Fruit fly (Drosophila melanogaster) whole organism, embryonic: ENCODE results near the gene Dsp1.

ENCODE experiments used
- Adf1 ChIP-seq: fragments of 200-800 bp; sonication (Bioruptor generic); IDR thresholded peaks from 2 replicates; pipeline ENCODE4 v1.3.6; 2022; ENCODE audit warnings: missing biosample characterization, missing genetic modification characterization
- Bdp1 ChIP-seq: fragments of 200-800 bp; sonication (Bioruptor generic); optimal IDR thresholded peaks from 3 replicates; lab custom pipeline; 2016; ENCODE audit warnings: missing biosample characterization, missing genetic modification characterization
- CG1024 ChIP-seq: fragments of 200-800 bp; sonication (Bioruptor generic); IDR thresholded peaks from 2 replicates; pipeline ENCODE4 v1.3.6; 2022; ENCODE audit warnings: missing biosample characterization, missing genetic modification characterization
- CG10366 ChIP-seq: fragments of 200-800 bp; sonication (Bioruptor generic); IDR thresholded peaks from 2 replicates; pipeline ENCODE4 v1.3.6; 2022; ENCODE audit warnings: missing biosample characterization, missing genetic modification characterization
- CG10979 ChIP-seq: fragments of 200-800 bp; sonication (Bioruptor generic); optimal IDR thresholded peaks from 2 replicates; lab custom pipeline; 2018; ENCODE audit warnings: missing biosample characterization, mild to moderate bottlenecking, missing genetic modification characterization, moderate library complexity
- CG11723 ChIP-seq: fragments of 200-800 bp; sonication (Bioruptor generic); optimal IDR thresholded peaks from 2 replicates; lab custom pipeline; 2017; ENCODE audit warnings: missing biosample characterization, mild to moderate bottlenecking, missing genetic modification characterization
- CG12299 ChIP-seq: fragments of 200-800 bp; sonication (Bioruptor generic); optimal IDR thresholded peaks from 2 replicates; lab custom pipeline; 2018; ENCODE audit warnings: missing biosample characterization, mild to moderate bottlenecking, missing genetic modification characterization
- CG1233 ChIP-seq: fragments of 200-800 bp; sonication (Bioruptor generic); optimal IDR thresholded peaks from 4 replicates; lab custom pipeline; 2018; ENCODE audit warnings: missing biosample characterization, mild to moderate bottlenecking, missing genetic modification characterization
- CG12391 ChIP-seq: fragments of 200-800 bp; sonication (Bioruptor generic); optimal IDR thresholded peaks from 3 replicates; lab custom pipeline; 2018; ENCODE audit warnings: missing biosample characterization, mild to moderate bottlenecking, missing genetic modification characterization, moderate library complexity
- CG12659 ChIP-seq: fragments of 200-800 bp; sonication (Bioruptor generic); optimal IDR thresholded peaks from 3 replicates; lab custom pipeline; 2017; ENCODE audit warnings: mild to moderate bottlenecking, missing biosample characterization, missing genetic modification reagents, missing genetic modification characterization
- CG12744 ChIP-seq: fragments of 200-800 bp; sonication (Bioruptor generic); optimal IDR thresholded peaks from 2 replicates; lab custom pipeline; 2016; ENCODE audit warnings: missing biosample characterization, missing genetic modification characterization
- CG14965 ChIP-seq: fragments of 200-800 bp; sonication (Bioruptor generic); optimal IDR thresholded peaks from 2 replicates; lab custom pipeline; 2016; ENCODE audit warnings: missing biosample characterization, missing genetic modification characterization, borderline replicate concordance
- CG1602 ChIP-seq: fragments of 200-800 bp; sonication (Bioruptor generic); optimal IDR thresholded peaks from 3 replicates; lab custom pipeline; 2016; ENCODE audit warnings: missing biosample characterization, missing genetic modification characterization
- CG17328 ChIP-seq: fragments of 200-800 bp; sonication (Bioruptor generic); IDR thresholded peaks from 2 replicates; pipeline ENCODE4 v1.3.6; 2022; ENCODE audit warnings: missing biosample characterization, missing genetic modification characterization
- CG1792 ChIP-seq: fragments of 200-800 bp; sonication (Bioruptor generic); optimal IDR thresholded peaks from 2 replicates; lab custom pipeline; 2016; ENCODE audit warnings: missing biosample characterization, missing genetic modification characterization
- CG18764 ChIP-seq: fragments of 200-800 bp; sonication (Bioruptor generic); optimal IDR thresholded peaks from 3 replicates; lab custom pipeline; 2016; ENCODE audit warnings: missing biosample characterization, missing genetic modification characterization
- CG2875 ChIP-seq: fragments of 200-800 bp; sonication (Bioruptor generic); optimal IDR thresholded peaks from 2 replicates; lab custom pipeline; 2017; ENCODE audit warnings: missing biosample characterization, mild to moderate bottlenecking, missing genetic modification characterization, missing genetic modification reagents
- CG2889 ChIP-seq: fragments of 200-800 bp; sonication (Bioruptor generic); IDR thresholded peaks from 3 replicates; pipeline ENCODE4 v1.3.6; 2022; ENCODE audit warnings: missing biosample characterization, missing genetic modification characterization
- CG3065 ChIP-seq: fragments of 200-800 bp; sonication (Bioruptor generic); optimal IDR thresholded peaks from 2 replicates; lab custom pipeline; 2016; ENCODE audit warnings: missing biosample characterization, missing genetic modification characterization
- CG34422 ChIP-seq: fragments of 200-800 bp; sonication (Bioruptor generic); IDR thresholded peaks from 3 replicates; pipeline ENCODE4 v1.3.6; 2022; ENCODE audit warnings: missing biosample characterization, missing genetic modification characterization
- CG42726 ChIP-seq: fragments of 200-800 bp; sonication (Bioruptor generic); IDR thresholded peaks from 2 replicates; pipeline ENCODE4 v1.3.6; 2022; ENCODE audit warnings: missing biosample characterization, missing genetic modification characterization; ENCODE audit not compliant: partially characterized antibody
- CG6813 ChIP-seq: fragments of 200-800 bp; sonication (Bioruptor generic); optimal IDR thresholded peaks from 2 replicates; lab custom pipeline; 2017; ENCODE audit warnings: missing biosample characterization, missing genetic modification characterization, mild to moderate bottlenecking, moderate library complexity, missing genetic modification reagents
- CG8388 ChIP-seq: fragments of 200-800 bp; sonication (Bioruptor generic); optimal IDR thresholded peaks from 2 replicates; lab custom pipeline; 2019; ENCODE audit warnings: missing biosample characterization, mild to moderate bottlenecking, missing genetic modification characterization, moderate library complexity
- CrebB ChIP-seq: fragments of 200-800 bp; sonication (Bioruptor generic); optimal IDR thresholded peaks from 3 replicates; lab custom pipeline; 2018; ENCODE audit warnings: missing biosample characterization, mild to moderate bottlenecking, missing genetic modification characterization
- D19B ChIP-seq: fragments of 200-800 bp; sonication (Bioruptor generic); optimal IDR thresholded peaks from 2 replicates; lab custom pipeline; 2017; ENCODE audit warnings: missing biosample characterization, mild to moderate bottlenecking, missing genetic modification characterization
- Elba2 ChIP-seq: fragments of 200-800 bp; sonication (Bioruptor generic); optimal IDR thresholded peaks from 3 replicates; lab custom pipeline; 2016; ENCODE audit warnings: missing biosample characterization, missing genetic modification characterization
- HHEX ChIP-seq: fragments of 200-800 bp; sonication (Bioruptor generic); optimal IDR thresholded peaks from 3 replicates; lab custom pipeline; 2017; ENCODE audit warnings: missing biosample characterization, mild to moderate bottlenecking, missing genetic modification characterization, missing genetic modification reagents
- HLH4C ChIP-seq: fragments of 200-800 bp; sonication (Bioruptor generic); IDR thresholded peaks from 3 replicates; pipeline ENCODE4 v1.3.6; 2022; ENCODE audit warnings: missing biosample characterization, missing genetic modification characterization; ENCODE audit not compliant: partially characterized antibody
- Jarid2 ChIP-seq: fragments of 200-800 bp; sonication (Bioruptor generic); optimal IDR thresholded peaks from 3 replicates; lab custom pipeline; 2017; ENCODE audit warnings: mild to moderate bottlenecking, missing biosample characterization, missing genetic modification reagents, missing genetic modification characterization
- Kr ChIP-seq: fragments of 200-800 bp; sonication (Bioruptor generic); optimal IDR thresholded peaks from 2 replicates; lab custom pipeline; 2017; ENCODE audit warnings: missing biosample characterization, mild to moderate bottlenecking, missing genetic modification characterization
- MESR4 ChIP-seq: fragments of 200-800 bp; sonication (Bioruptor generic); optimal IDR thresholded peaks from 2 replicates; lab custom pipeline; 2018; ENCODE audit warnings: missing biosample characterization, mild to moderate bottlenecking, missing genetic modification characterization, moderate library complexity
- Sox100B ChIP-seq: fragments of 200-800 bp; sonication (Bioruptor generic); optimal IDR thresholded peaks from 3 replicates; lab custom pipeline; 2018; ENCODE audit warnings: missing biosample characterization, mild to moderate bottlenecking, missing genetic modification characterization
- Sry-δ ChIP-seq: fragments of 200-800 bp; sonication (Bioruptor generic); optimal IDR thresholded peaks from 2 replicates; lab custom pipeline; 2016; ENCODE audit warnings: missing biosample characterization, missing genetic modification characterization
- TFAM ChIP-seq: fragments of 200-800 bp; sonication (Bioruptor generic); optimal IDR thresholded peaks from 2 replicates; lab custom pipeline; 2017; ENCODE audit warnings: missing biosample characterization, missing genetic modification characterization, inconsistent platforms
- ara ChIP-seq: fragments of 200-800 bp; sonication (Bioruptor generic); IDR thresholded peaks from 2 replicates; pipeline ENCODE4 v1.3.6; 2022; ENCODE audit warnings: missing biosample characterization, missing genetic modification characterization
- bcd ChIP-seq: fragments of 200-800 bp; sonication (Bioruptor generic); optimal IDR thresholded peaks from 2 replicates; lab custom pipeline; 2017; ENCODE audit warnings: missing biosample characterization, mild to moderate bottlenecking, missing genetic modification characterization
- bigmax ChIP-seq: fragments of 200-800 bp; sonication (Bioruptor generic); optimal IDR thresholded peaks from 2 replicates; lab custom pipeline; 2018; ENCODE audit warnings: missing biosample characterization, mild to moderate bottlenecking, missing genetic modification characterization
- dmrt99B ChIP-seq: fragments of 200-800 bp; sonication (Bioruptor generic); optimal IDR thresholded peaks from 2 replicates; lab custom pipeline; 2018; ENCODE audit warnings: missing biosample characterization, mild to moderate bottlenecking, missing genetic modification characterization, moderate library complexity
- eyg ChIP-seq: fragments of 200-800 bp; sonication (Bioruptor generic); optimal IDR thresholded peaks from 3 replicates; lab custom pipeline; 2016; ENCODE audit warnings: missing biosample characterization, missing genetic modification characterization
- gem ChIP-seq: fragments of 200-800 bp; sonication (Bioruptor generic); optimal IDR thresholded peaks from 2 replicates; lab custom pipeline; 2019; ENCODE audit warnings: missing biosample characterization, mild to moderate bottlenecking, missing genetic modification characterization, moderate library complexity
- gsb ChIP-seq: fragments of 200-800 bp; sonication (Bioruptor generic); IDR thresholded peaks from 2 replicates; pipeline ENCODE4 v1.3.6; 2022; ENCODE audit warnings: missing biosample characterization, missing genetic modification characterization
- lilli ChIP-seq: fragments of 200-800 bp; sonication (Bioruptor generic); optimal IDR thresholded peaks from 3 replicates; lab custom pipeline; 2016; ENCODE audit warnings: missing biosample characterization, missing genetic modification characterization
- nerfin-2 ChIP-seq: fragments of 200-800 bp; sonication (Bioruptor generic); IDR thresholded peaks from 2 replicates; pipeline ENCODE4 v1.3.6; 2022; ENCODE audit warnings: missing biosample characterization, missing genetic modification characterization; ENCODE audit not compliant: partially characterized antibody
- nom ChIP-seq: fragments of 200-800 bp; sonication (Bioruptor generic); optimal IDR thresholded peaks from 2 replicates; lab custom pipeline; 2017; ENCODE audit warnings: missing biosample characterization, missing genetic modification characterization, mild to moderate bottlenecking, moderate library complexity, missing genetic modification reagents
- scrt ChIP-seq: fragments of 200-800 bp; sonication (Bioruptor generic); optimal IDR thresholded peaks from 2 replicates; lab custom pipeline; 2018; ENCODE audit warnings: missing biosample characterization, mild to moderate bottlenecking, missing genetic modification characterization, moderate library complexity
- sqz ChIP-seq: fragments of 200-800 bp; sonication (Bioruptor generic); optimal IDR thresholded peaks from 3 replicates; lab custom pipeline; 2018; ENCODE audit warnings: missing biosample characterization, mild to moderate bottlenecking, missing genetic modification characterization
- sr ChIP-seq: fragments of 200-800 bp; sonication (Bioruptor generic); IDR thresholded peaks from 3 replicates; pipeline ENCODE4 v1.3.6; 2022; ENCODE audit warnings: missing biosample characterization, missing genetic modification characterization
- usp ChIP-seq: fragments of >200 bp; optimal IDR thresholded peaks from 2 replicates; lab custom pipeline; 2017; ENCODE audit warnings: missing biosample characterization, missing genetic modification characterization
- vnd ChIP-seq: fragments of 200-800 bp; sonication (Bioruptor generic); IDR thresholded peaks from 3 replicates; pipeline ENCODE4 v1.3.6; 2022; ENCODE audit warnings: missing biosample characterization, missing genetic modification characterization; ENCODE audit not compliant: partially characterized antibody
- wdn ChIP-seq: fragments of 200-800 bp; sonication (Bioruptor generic); IDR thresholded peaks from 2 replicates; pipeline ENCODE4 v1.3.6; 2022; ENCODE audit warnings: missing biosample characterization, missing genetic modification characterization
- zf30C ChIP-seq: fragments of 200-800 bp; sonication (Bioruptor generic); optimal IDR thresholded peaks from 3 replicates; lab custom pipeline; 2018; ENCODE audit warnings: missing biosample characterization, mild to moderate bottlenecking, missing genetic modification characterization

The Dsp1 gene

DNA sequence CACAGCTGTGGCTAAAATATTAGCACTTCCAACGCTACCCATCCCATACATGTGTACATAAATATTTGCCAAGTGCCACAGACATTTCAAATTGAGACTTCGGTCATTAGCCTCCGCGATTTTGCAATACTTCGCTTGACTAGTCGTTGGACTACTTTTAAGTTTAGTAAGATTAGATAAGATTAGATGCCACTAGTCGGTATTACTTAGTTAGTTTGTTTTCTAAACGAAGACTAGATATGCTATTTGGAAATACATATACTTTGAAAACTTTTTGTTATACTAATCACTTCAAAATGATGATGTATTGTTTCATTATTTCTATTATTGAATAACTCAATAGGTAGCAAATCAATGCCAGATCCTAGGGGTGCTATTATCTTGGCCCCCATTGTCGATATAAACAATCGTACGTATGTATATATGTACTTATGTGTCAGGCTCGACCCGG is 52.6 kb downstream of the Dsp1 start (continued):
- no peak for TF ChIP-seq CG17328 (GFP tag; lab: Robert Waterston, UW)
- peak; percentile 14 for TF ChIP-seq CG12744 (GFP tag; lab: Kevin White, UChicago)
- TF ChIP-seq vnd (GFP tag; lab: Robert Waterston, UW), result no peak
- TF ChIP-seq CG14965, result no peak
- no peak for TF ChIP-seq MESR4 (GFP tag; lab: Kevin White, UChicago)
- TF ChIP-seq HLH4C (GFP tag; lab: Robert Waterston, UW), result no peak
- no peak for TF ChIP-seq CG3065 (GFP tag; lab: Kevin White, UChicago)
- no peak for TF ChIP-seq CG18764 (GFP tag; lab: Kevin White, UChicago)
- TF ChIP-seq CG1602, result no peak
- no peak for TF ChIP-seq CG12299
- peak; percentile 29 for TF ChIP-seq CG2875 (GFP tag; lab: Kevin White, UChicago)
- peak; percentile 56 for TF ChIP-seq dmrt99B (tag; lab: Kevin White, UChicago)
- peak; percentile 54 for TF ChIP-seq gem (tag; lab: Kevin White, UChicago)
- TF ChIP-seq Elba2 (GFP tag; lab: Kevin White, UChicago), result no peak
- TF ChIP-seq nom (GFP tag; lab: Kevin White, UChicago), result no peak
- TF ChIP-seq HHEX (GFP tag; lab: Kevin White, UChicago), result peak; percentile 32
- TF ChIP-seq CG10366 (GFP tag; lab: Robert Waterston, UW), result no peak
- no peak for TF ChIP-seq CG8388 (GFP tag; lab: Kevin White, UChicago)
- no peak for TF ChIP-seq CG34422 (GFP tag; lab: Robert Waterston, UW)
- TF ChIP-seq CG2889, result no peak
- TF ChIP-seq Sry-δ (GFP tag; lab: Kevin White, UChicago), result no peak
- no peak for TF ChIP-seq gsb
- TF ChIP-seq CG12391, result peak; percentile 55
- TF ChIP-seq lilli (GFP tag; lab: Kevin White, UChicago), result peak; percentile 50
- peak; percentile 25 for TF ChIP-seq CG1233 (GFP tag; lab: Kevin White, UChicago)
- TF ChIP-seq ara (GFP tag; lab: Robert Waterston, UW), result no peak
- TF ChIP-seq scrt, result no peak
- TF ChIP-seq TFAM (GFP tag; lab: Kevin White, UChicago), result no peak
- TF ChIP-seq CG42726 (GFP tag; lab: Robert Waterston, UW), result no peak
- TF ChIP-seq zf30C (GFP tag; lab: Kevin White, UChicago), result no peak
- TF ChIP-seq wdn (GFP tag; lab: Robert Waterston, UW), result no peak
- peak; percentile 14 for TF ChIP-seq CG6813 (GFP tag; lab: Kevin White, UChicago)
- no peak for TF ChIP-seq nerfin-2
- TF ChIP-seq Bdp1, result no peak
- TF ChIP-seq CG11723, result peak; percentile 7
- TF ChIP-seq Adf1 (GFP tag; lab: Robert Waterston, UW), result no peak
- TF ChIP-seq eyg (GFP tag; lab: Kevin White, UChicago), result no peak
- peak; percentile 35 for TF ChIP-seq Sox100B
- peak; percentile 13 for TF ChIP-seq D19B (GFP tag; lab: Kevin White, UChicago)
- TF ChIP-seq CG12659 (GFP tag; lab: Kevin White, UChicago), result peak; percentile 28
- TF ChIP-seq Kr, result no peak
- no peak for TF ChIP-seq sqz (GFP tag; lab: Kevin White, UChicago)
- no peak for TF ChIP-seq usp
- peak; percentile 5 for TF ChIP-seq CG10979 (tag; lab: Kevin White, UChicago)
- TF ChIP-seq CG1792 (GFP tag; lab: Kevin White, UChicago), result no peak
- TF ChIP-seq CG1024 (GFP tag; lab: Robert Waterston, UW), result no peak
- TF ChIP-seq bigmax (GFP tag; lab: Kevin White, UChicago), result no peak
- no peak for TF ChIP-seq CrebB (tag; lab: Kevin White, UChicago)
- TF ChIP-seq bcd (GFP tag; lab: Kevin White, UChicago), result peak; percentile 35
- TF ChIP-seq Jarid2 (GFP tag; lab: Kevin White, UChicago), result no peak
- no peak for TF ChIP-seq sr (GFP tag; lab: Robert Waterston, UW)
